Worm (Caenorhabditis elegans) whole organism, L2 larva: ENCODE data around the gene gfi-3.

Source experiments
- aly-2 ChIP-seq: fragments of 150-350 bp; optimal IDR thresholded peaks from 2 replicates; lab custom pipeline; 2014; ENCODE audit warnings: missing biosample characterization, missing genetic modification characterization
- ama-1 ChIP-seq: fragments of 150-350 bp; optimal IDR thresholded peaks from 2 replicates; lab custom pipeline; 2018; ENCODE audit warnings: inconsistent platforms
- lin-11 ChIP-seq: fragments of 150-350 bp; sonication (generic microtip); optimal IDR thresholded peaks from 2 replicates; lab custom pipeline; 2014; ENCODE audit warnings: missing biosample characterization, missing genetic modification characterization, inconsistent platforms, mixed read lengths
- nhr-10 ChIP-seq: sonication (generic microtip); optimal IDR thresholded peaks from 2 replicates; lab custom pipeline; 2017; ENCODE audit warnings: missing biosample characterization, missing genetic modification characterization
- nhr-11 ChIP-seq: fragments of 150-350 bp; optimal IDR thresholded peaks from 2 replicates; lab custom pipeline; 2014; ENCODE audit warnings: missing biosample characterization, missing genetic modification characterization
- nhr-12 ChIP-seq: fragments of 150-350 bp; optimal IDR thresholded peaks from 2 replicates; lab custom pipeline; 2014; ENCODE audit warnings: missing biosample characterization, missing genetic modification characterization
- nhr-237 ChIP-seq: fragments of 150-350 bp; optimal IDR thresholded peaks from 2 replicates; lab custom pipeline; 2014; ENCODE audit warnings: missing biosample characterization, missing genetic modification characterization
- nhr-25 ChIP-seq: fragments of 150-350 bp; sonication (generic microtip); optimal IDR thresholded peaks from 3 replicates; lab custom pipeline; 2014; ENCODE audit warnings: missing biosample characterization, missing genetic modification characterization
- nhr-77 ChIP-seq: fragments of 150-350 bp; optimal IDR thresholded peaks from 2 replicates; lab custom pipeline; 2014; ENCODE audit warnings: missing biosample characterization, missing genetic modification characterization
- skn-1 ChIP-seq: sonication (generic microtip); optimal IDR thresholded peaks from 2 replicates; lab custom pipeline; 2017; ENCODE audit warnings: missing biosample characterization, missing genetic modification characterization
- snpc-4 ChIP-seq: fragments of 150-350 bp; optimal IDR thresholded peaks from 2 replicates; lab custom pipeline; 2014; ENCODE audit warnings: missing biosample characterization, missing genetic modification characterization
- unc-39 ChIP-seq: fragments of 150-350 bp; optimal IDR thresholded peaks from 2 replicates; lab custom pipeline; 2014; ENCODE audit warnings: missing biosample characterization, missing genetic modification characterization
- zag-1 ChIP-seq: fragments of 150-350 bp; optimal IDR thresholded peaks from 2 replicates; lab custom pipeline; 2014; ENCODE audit warnings: missing biosample characterization, missing genetic modification characterization
- ztf-4 ChIP-seq: fragments of 150-350 bp; optimal IDR thresholded peaks from 2 replicates; lab custom pipeline; 2014; ENCODE audit warnings: missing biosample characterization, missing genetic modification characterization

DNA sequence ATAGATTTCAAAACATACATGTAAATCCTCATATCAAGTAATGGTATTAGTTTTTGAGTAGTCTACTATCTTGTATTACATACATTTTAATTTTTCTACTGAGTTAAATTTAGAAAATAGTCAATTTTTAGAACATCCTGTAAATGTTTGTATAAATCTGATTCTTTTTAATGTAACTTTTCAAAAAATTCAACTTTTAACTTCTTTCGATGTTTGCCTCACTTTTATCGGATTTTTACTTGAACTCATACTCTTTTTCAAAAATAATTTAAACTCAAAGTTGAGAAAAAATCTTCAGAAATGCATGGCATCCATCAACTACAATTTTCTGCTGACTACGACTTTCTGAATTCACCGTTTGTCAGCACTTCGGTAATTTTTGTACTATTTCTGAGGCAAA is 15.9 kb upstream of the gfi-3 start, which contains the start of gene M163.7:
- TF ChIP-seq skn-1 (no peak), nhr-11 (tag; lab: Kevin White, UChicago) (no peak), lin-11 (tag; lab: Kevin White, UChicago) (no peak), nhr-25 (tag; lab: Kevin White, UChicago) (no peak), nhr-10 (no peak), nhr-77 (tag; lab: Kevin White, UChicago) (no peak), nhr-12 (tag; lab: Kevin White, UChicago) (no peak), zag-1 (no peak), ama-1 (no peak), snpc-4 (no peak), nhr-237 (no peak), unc-39 (tag; lab: Kevin White, UChicago) (no peak), ztf-4 (no peak), aly-2 (tag; lab: Kevin White, UChicago) (no peak)
